Worm (Caenorhabditis elegans) whole organism, mixed stage, embryonic: ENCODE results near the gene F36H5.14.
"Not testable (repeated sequence)": the region's sequence is repeated elsewhere in the genome, so short reads cannot be mapped to it uniquely, and the experiment has no call there.

ENCODE experiments used
- M03D4.4 ChIP-seq: sonication (generic microtip); optimal IDR thresholded peaks from 2 replicates; lab custom pipeline; 2017; ENCODE audit warnings: mild to moderate bottlenecking, missing genetic modification characterization, missing compliant biosample characterization
- bed-3 ChIP-seq: fragments of 200-800 bp; sonication (Bioruptor generic); optimal IDR thresholded peaks from 3 replicates; lab custom pipeline; 2018; ENCODE audit warnings: mild to moderate bottlenecking, missing genetic modification characterization, moderate library complexity, missing compliant biosample characterization
- blmp-1 ChIP-seq: fragments of 150-350 bp; optimal IDR thresholded peaks from 2 replicates; lab custom pipeline; 2014; ENCODE audit warnings: missing biosample characterization, missing genetic modification characterization
- ceh-39 ChIP-seq: fragments of 150-350 bp; optimal IDR thresholded peaks from 2 replicates; lab custom pipeline; 2014; ENCODE audit warnings: missing biosample characterization, missing genetic modification characterization
- ceh-83 ChIP-seq: fragments of 200-800 bp; sonication (Bioruptor generic); optimal IDR thresholded peaks from 2 replicates; lab custom pipeline; 2018; ENCODE audit warnings: mild to moderate bottlenecking, missing genetic modification characterization, missing compliant biosample characterization
- ces-1 ChIP-seq: fragments of 150-350 bp; optimal IDR thresholded peaks from 2 replicates; lab custom pipeline; 2014; ENCODE audit warnings: missing biosample characterization, missing genetic modification reagents, missing genetic modification characterization
- cnd-1 ChIP-seq: fragments of 200-800 bp; sonication (Bioruptor generic); optimal IDR thresholded peaks from 2 replicates; lab custom pipeline; 2018; ENCODE audit warnings: mild to moderate bottlenecking, missing genetic modification characterization, missing compliant biosample characterization
- drap-1 ChIP-seq: fragments of 200-800 bp; sonication (Bioruptor generic); optimal IDR thresholded peaks from 3 replicates; lab custom pipeline; 2018; ENCODE audit warnings: mild to moderate bottlenecking, missing genetic modification characterization, missing compliant biosample characterization
- elt-1 ChIP-seq: sonication (generic microtip); optimal IDR thresholded peaks from 2 replicates; lab custom pipeline; 2017; ENCODE audit warnings: missing genetic modification characterization, mild to moderate bottlenecking, missing compliant biosample characterization, antibody characterized with exemption, moderate library complexity, borderline replicate concordance; ENCODE audit not compliant: insufficient read depth
- elt-3 ChIP-seq: fragments of 150-350 bp; optimal IDR thresholded peaks from 2 replicates; lab custom pipeline; 2014; ENCODE audit warnings: missing biosample characterization, missing genetic modification characterization
- flh-1 ChIP-seq: fragments of 200-800 bp; sonication (Bioruptor generic); optimal IDR thresholded peaks from 2 replicates; lab custom pipeline; 2018; ENCODE audit warnings: mild to moderate bottlenecking, missing genetic modification characterization, moderate library complexity, missing compliant biosample characterization
- hlh-1 ChIP-seq: fragments of 150-350 bp; optimal IDR thresholded peaks from 2 replicates; lab custom pipeline; 2014; ENCODE audit warnings: missing biosample characterization, missing genetic modification reagents, missing genetic modification characterization
- lin-13 ChIP-seq: fragments of 150-350 bp; optimal IDR thresholded peaks from 2 replicates; lab custom pipeline; 2014; ENCODE audit warnings: missing biosample characterization, missing genetic modification characterization
- lin-32 ChIP-seq: fragments of 200-800 bp; sonication (Bioruptor generic); optimal IDR thresholded peaks from 2 replicates; lab custom pipeline; 2018; ENCODE audit warnings: mild to moderate bottlenecking, missing genetic modification characterization, missing compliant biosample characterization
- lsy-2 ChIP-seq: fragments of 150-350 bp; optimal IDR thresholded peaks from 2 replicates; lab custom pipeline; 2014; ENCODE audit warnings: missing biosample characterization, missing genetic modification characterization
- mab-5 ChIP-seq: fragments of 150-350 bp; optimal IDR thresholded peaks from 2 replicates; lab custom pipeline; 2014; ENCODE audit warnings: missing biosample characterization, missing genetic modification characterization
- mep-1 ChIP-seq: fragments of 150-350 bp; optimal IDR thresholded peaks from 2 replicates; lab custom pipeline; 2017; ENCODE audit warnings: missing biosample characterization, missing genetic modification reagents, missing genetic modification characterization, inconsistent platforms
- mls-2 ChIP-seq: sonication (generic microtip); optimal IDR thresholded peaks from 2 replicates; lab custom pipeline; 2016; ENCODE audit warnings: mild to moderate bottlenecking, missing genetic modification characterization, moderate library complexity, missing compliant biosample characterization
- nhr-2 ChIP-seq: fragments of 150-350 bp; optimal IDR thresholded peaks from 2 replicates; lab custom pipeline; 2014; ENCODE audit warnings: missing biosample characterization, missing genetic modification characterization
- nhr-237 ChIP-seq: fragments of 150-350 bp; optimal IDR thresholded peaks from 2 replicates; lab custom pipeline; 2014; ENCODE audit warnings: missing biosample characterization, missing genetic modification characterization
- nhr-28 ChIP-seq: fragments of 150-350 bp; optimal IDR thresholded peaks from 2 replicates; lab custom pipeline; 2014; ENCODE audit warnings: missing biosample characterization, missing genetic modification characterization
- pha-4 ChIP-seq: fragments of 150-350 bp; optimal IDR thresholded peaks from 2 replicates; lab custom pipeline; 2018; ENCODE audit warnings: missing biosample characterization, missing genetic modification reagents, missing genetic modification characterization
- sem-2 ChIP-seq: fragments of 200-800 bp; sonication (Bioruptor generic); optimal IDR thresholded peaks from 2 replicates; lab custom pipeline; 2018; ENCODE audit warnings: mild to moderate bottlenecking, missing genetic modification characterization, missing compliant biosample characterization
- sptf-1 ChIP-seq: sonication (generic microtip); optimal IDR thresholded peaks from 2 replicates; lab custom pipeline; 2017; ENCODE audit warnings: mild to moderate bottlenecking, missing genetic modification characterization, moderate library complexity, missing compliant biosample characterization
- unc-120 ChIP-seq: sonication (generic microtip); optimal IDR thresholded peaks from 2 replicates; lab custom pipeline; 2017; ENCODE audit warnings: missing genetic modification characterization, missing compliant biosample characterization; ENCODE audit not compliant: poor library complexity, severe bottlenecking
- unc-39 ChIP-seq: fragments of 150-350 bp; optimal IDR thresholded peaks from 2 replicates; lab custom pipeline; 2014; ENCODE audit warnings: missing biosample characterization, missing genetic modification characterization
- unc-62 ChIP-seq: fragments of 150-350 bp; optimal IDR thresholded peaks from 2 replicates; lab custom pipeline; 2014; ENCODE audit warnings: missing biosample characterization, missing genetic modification reagents, missing genetic modification characterization
- zip-8 ChIP-seq: fragments of 150-350 bp; optimal IDR thresholded peaks from 2 replicates; lab custom pipeline; 2014; ENCODE audit warnings: missing biosample characterization, missing genetic modification characterization
- ztf-11 ChIP-seq: fragments of 150-350 bp; optimal IDR thresholded peaks from 2 replicates; lab custom pipeline; 2014; ENCODE audit warnings: missing biosample characterization, missing genetic modification characterization

F36H5.14 gene

ce11 chrII:1771347-1771746, 4.0 kb upstream of the F36H5.14 start, which contains the start of gene math-26:
TSS of gene math-26 (plus strand) at chrII:1771647.
- not testable (repeated sequence) for TF ChIP-seq unc-120 (tag; lab: Kevin White, UChicago); ceh-83 (GFP tag; lab: Kevin White, UChicago); nhr-2 (tag; lab: Kevin White, UChicago)

DNA sequence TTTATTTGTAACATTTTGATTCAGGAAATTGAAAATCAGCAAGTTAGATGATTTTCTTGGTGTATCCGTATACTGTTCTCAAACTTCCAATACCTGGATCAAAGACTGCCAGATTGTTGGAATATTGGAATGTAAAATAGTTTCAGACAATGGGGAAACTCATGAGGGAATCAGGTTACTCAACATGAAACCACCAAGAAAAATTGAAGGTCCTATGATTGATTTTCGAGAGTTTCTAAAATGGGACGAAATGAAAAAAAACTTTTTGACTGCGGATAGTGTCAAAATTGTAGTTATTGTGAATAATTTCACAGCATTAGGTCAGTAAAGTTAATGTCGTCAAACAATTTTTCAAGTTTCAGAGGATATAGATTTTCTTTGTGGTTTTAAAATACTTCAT, 3.5 kb upstream of the F36H5.14 start, which contains the start of gene math-3:
TSS of gene math-3 (plus strand) at position 301 of the 400 bp plus-strand sequence.
- TF ChIP-seq mab-5 (tag; lab: Kevin White, UChicago), result no peak
- no peak for TF ChIP-seq nhr-237 (tag; lab: Kevin White, UChicago)
- TF ChIP-seq sptf-1 (tag; lab: Kevin White, UChicago), result no peak
- TF ChIP-seq M03D4.4 (tag; lab: Kevin White, UChicago), result no peak
- TF ChIP-seq ztf-11 (tag; lab: Kevin White, UChicago), result no peak
- TF ChIP-seq nhr-2 (tag; lab: Kevin White, UChicago), result no peak
- TF ChIP-seq bed-3, result no peak
- TF ChIP-seq unc-39 (tag; lab: Kevin White, UChicago), result no peak
- no peak for TF ChIP-seq pha-4 (tag; lab: Kevin White, UChicago)
- no peak for TF ChIP-seq blmp-1
- TF ChIP-seq unc-120 (tag; lab: Kevin White, UChicago), result no peak
- no peak for TF ChIP-seq lin-13 (tag; lab: Kevin White, UChicago)
- TF ChIP-seq zip-8 (tag; lab: Kevin White, UChicago), result no peak
- no peak for TF ChIP-seq unc-62
- TF ChIP-seq cnd-1 (tag; lab: Kevin White, UChicago), result no peak
- no peak for TF ChIP-seq elt-1 (tag; lab: Kevin White, UChicago)
- no peak for TF ChIP-seq sem-2 (GFP tag; lab: Kevin White, UChicago)
- no peak for TF ChIP-seq nhr-28 (tag; lab: Kevin White, UChicago)
- TF ChIP-seq lin-32 (GFP tag; lab: Kevin White, UChicago), result no peak
- no peak for TF ChIP-seq flh-1

DNA sequence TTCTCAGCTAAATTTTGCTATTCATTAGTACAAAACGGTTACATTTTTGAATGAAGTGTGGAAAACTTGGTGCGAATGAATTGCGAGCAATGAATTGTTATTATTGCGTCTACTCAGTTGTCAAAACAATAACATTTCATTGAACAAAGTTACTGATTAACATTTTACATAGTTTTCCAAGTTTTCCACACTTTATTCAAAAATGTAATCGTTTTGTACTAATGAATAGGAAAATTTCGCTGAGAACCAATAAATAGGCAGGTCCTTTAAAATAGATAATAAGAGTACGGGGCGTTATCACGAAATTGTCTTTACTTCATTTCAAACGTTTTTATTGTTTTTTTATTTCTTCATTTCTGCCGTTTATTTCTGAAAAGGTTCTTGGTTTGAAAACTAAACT, 7.1 kb downstream of the F36H5.14 start, which contains the start of gene math-4:
TSS of gene math-4 (minus strand) at position 101 of the 400 bp plus-strand sequence.
- no peak for TF ChIP-seq ztf-11 (tag; lab: Kevin White, UChicago)
- no peak for TF ChIP-seq sptf-1 (tag; lab: Kevin White, UChicago)
- TF ChIP-seq unc-62, result no peak
- no peak for TF ChIP-seq ces-1 (GFP tag; lab: Kevin White, UChicago)
- TF ChIP-seq blmp-1, result no peak
- TF ChIP-seq elt-3 (tag; lab: Kevin White, UChicago), result no peak
- TF ChIP-seq hlh-1 (tag; lab: Kevin White, UChicago), result no peak
- TF ChIP-seq elt-1 (tag; lab: Kevin White, UChicago), result no peak
- no peak for TF ChIP-seq mep-1 (tag; lab: Kevin White, UChicago)
- TF ChIP-seq drap-1 (GFP tag; lab: Kevin White, UChicago), result no peak
- no peak for TF ChIP-seq lsy-2 (tag; lab: Kevin White, UChicago)
- TF ChIP-seq sem-2 (GFP tag; lab: Kevin White, UChicago), result no peak
- TF ChIP-seq ceh-39 (tag; lab: Kevin White, UChicago), result no peak
- TF ChIP-seq flh-1, result no peak

DNA sequence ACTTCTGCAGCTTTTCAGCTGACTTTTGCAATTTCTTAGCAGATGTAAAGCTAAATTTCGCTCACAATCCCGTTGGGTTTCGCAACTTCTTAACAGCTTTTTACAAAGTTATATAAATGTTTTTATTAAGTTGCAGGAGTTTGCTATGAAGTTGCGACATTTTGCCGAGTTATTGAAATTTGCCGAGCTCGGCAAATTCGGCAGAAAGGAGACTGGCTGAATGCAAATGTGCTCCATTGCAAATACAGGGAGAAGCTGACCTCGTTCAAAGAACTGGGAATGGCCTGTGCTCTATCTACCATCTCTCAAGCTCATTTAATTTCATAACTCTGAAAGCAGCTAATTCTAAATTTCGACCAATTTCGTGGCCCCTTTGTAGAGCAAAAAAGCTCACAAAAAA, 9.5 kb downstream of the F36H5.14 start, which contains the start of gene C08F1.11:
TSS of gene C08F1.11 (minus strand) at position 101 of the 400 bp plus-strand sequence.
- TF ChIP-seq elt-3 (tag; lab: Kevin White, UChicago), result no peak
- no peak for TF ChIP-seq mab-5 (tag; lab: Kevin White, UChicago)
- TF ChIP-seq ceh-39 (tag; lab: Kevin White, UChicago), result no peak
- TF ChIP-seq mls-2 (tag; lab: Kevin White, UChicago), result no peak
- no peak for TF ChIP-seq nhr-28 (tag; lab: Kevin White, UChicago)
- no peak for TF ChIP-seq pha-4 (tag; lab: Kevin White, UChicago)
- no peak for TF ChIP-seq M03D4.4 (tag; lab: Kevin White, UChicago)
- TF ChIP-seq ces-1 (GFP tag; lab: Kevin White, UChicago), result no peak
- TF ChIP-seq elt-1 (tag; lab: Kevin White, UChicago), result no peak
- no peak for TF ChIP-seq lin-13 (tag; lab: Kevin White, UChicago)
- no peak for TF ChIP-seq sptf-1 (tag; lab: Kevin White, UChicago)
- no peak for TF ChIP-seq cnd-1 (tag; lab: Kevin White, UChicago)
- TF ChIP-seq blmp-1, result no peak
- no peak for TF ChIP-seq unc-62
- TF ChIP-seq mep-1 (tag; lab: Kevin White, UChicago), result no peak
- no peak for TF ChIP-seq ztf-11 (tag; lab: Kevin White, UChicago)
- TF ChIP-seq flh-1, result no peak
